Worm (Caenorhabditis elegans): ENCODE measurements around the gene hmg-1.1.

DNA sequence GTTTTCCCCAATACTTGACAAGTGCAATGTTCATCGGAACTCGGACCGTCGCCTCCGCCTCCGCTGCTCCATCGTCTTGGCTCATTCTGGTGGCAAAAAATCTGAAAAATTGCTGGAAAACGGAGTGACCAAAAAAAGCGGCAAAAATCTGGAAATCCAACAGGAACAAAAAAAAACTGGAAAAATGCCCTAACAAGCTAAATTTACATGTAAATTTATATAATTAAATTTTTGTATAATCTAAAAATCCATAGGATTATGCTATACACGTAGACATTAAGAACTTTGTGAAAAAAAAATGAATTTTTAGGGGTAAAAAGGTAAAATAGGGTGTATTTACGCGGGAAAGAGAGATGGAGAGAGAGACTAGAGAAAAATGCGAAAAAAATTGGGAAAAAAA lies 24.3 kb upstream of the hmg-1.1 start, which contains the start of gene Y48B6A.13:
- TF ChIP-seq W03F9.2 (tag; optimal IDR thresholded peaks at IDR 0.05) (no peak), dao-5 (tag; optimal IDR thresholded peaks at IDR 0.05) (no peak), him-1 (tag; optimal IDR thresholded peaks at IDR 0.05) (no peak)

All from whole organism, L4/young adult.